Worm (Caenorhabditis elegans): ENCODE data around the gene ifp-1.

ce11 chrX:9668554-9668953 lies 11.4 kb downstream of the ifp-1 start, which contains the start of gene T14B1.1:
- no peak for TF ChIP-seq pha-4 (tag; optimal IDR thresholded peaks at IDR 0.05)
- no peak for TF ChIP-seq sdc-2 (tag; optimal IDR thresholded peaks at IDR 0.05)
- TF ChIP-seq ceh-14 (tag; optimal IDR thresholded peaks at IDR 0.05) = no peak
- TF ChIP-seq pat-9 (tag; optimal IDR thresholded peaks at IDR 0.05) = no peak
- TF ChIP-seq eyg-1 (tag; optimal IDR thresholded peaks at IDR 0.05) = no peak
- no peak for TF ChIP-seq K02D7.2 (tag; optimal IDR thresholded peaks at IDR 0.05)
- no peak for TF ChIP-seq nfya-1 (tag; optimal IDR thresholded peaks at IDR 0.05)
- TF ChIP-seq C38D4.7 (GFP tag; optimal IDR thresholded peaks at IDR 0.05) = no peak
- TF ChIP-seq ceh-48 (tag; optimal IDR thresholded peaks at IDR 0.05) = no peak
- TF ChIP-seq mec-3 (tag; optimal IDR thresholded peaks at IDR 0.05; ENCODE audit: borderline replicate concordance) = no peak
- no peak for TF ChIP-seq sox-2 (GFP tag; IDR thresholded peaks at IDR 0.05)
- TF ChIP-seq nhr-232 (tag; optimal IDR thresholded peaks at IDR 0.05) = no peak
- TF ChIP-seq ama-1 (optimal IDR thresholded peaks at IDR 0.05) = no peak

All from whole organism, late embryonic.